Worm (Caenorhabditis elegans) whole organism, L1 larva: Measurements from ENCODE around the gene R02F11.2.

Source experiments
- F16B12.6 ChIP-seq: fragments of 150-350 bp; optimal IDR thresholded peaks from 2 replicates; lab custom pipeline; 2014; ENCODE audit warnings: missing biosample characterization, missing genetic modification characterization
- alr-1 ChIP-seq: fragments of 200-800 bp; sonication (Bioruptor generic); optimal IDR thresholded peaks from 2 replicates; lab custom pipeline; 2018; ENCODE audit warnings: borderline replicate concordance, mild to moderate bottlenecking, missing genetic modification characterization, missing compliant biosample characterization
- ceh-82 ChIP-seq, 3 experiments: fragments of 150-350 bp in 1 of 3; sonication (generic microtip) in 2 of 3; optimal IDR thresholded peaks; 2 replicates each; lab custom pipeline; 2014 to 2017; ENCODE audit warnings: missing biosample characterization in 3 of 3, missing genetic modification characterization in 3 of 3
- ceh-88 ChIP-seq: fragments of 200-800 bp; sonication (Bioruptor generic); IDR thresholded peaks from 2 replicates; pipeline ENCODE4 v1.3.6; 2022; ENCODE audit warnings: missing genetic modification characterization, missing compliant biosample characterization
- dpl-1 ChIP-seq, 3 experiments: fragments of 150-350 bp in 2 of 3; sonication (generic microtip) in 1 of 3; optimal IDR thresholded peaks; 2 replicates each; lab custom pipeline; 2014 to 2017; ENCODE audit warnings: missing biosample characterization in 3 of 3, missing genetic modification characterization in 3 of 3, missing genetic modification reagents in 3 of 3
- efl-1 ChIP-seq, 4 experiments: fragments of 150-350 bp; optimal IDR thresholded peaks in 3 of 4; peaks in 1 of 4; 1 replicate in 1 of 4; 2 replicates in 3 of 4; lab custom pipeline; 2014; ENCODE audit warnings: missing biosample characterization in 2 of 4, missing genetic modification characterization in 2 of 4, missing genetic modification reagents in 2 of 4
- elt-3 ChIP-seq, 6 experiments: fragments of 150-350 bp in 1 of 6; sonication (generic microtip); optimal IDR thresholded peaks; 2 replicates each; lab custom pipeline; 2017 to 2018; ENCODE audit warnings: missing biosample characterization in 6 of 6, missing genetic modification characterization in 6 of 6, inconsistent platforms in 1 of 6
- fkh-4 ChIP-seq: sonication (generic microtip); optimal IDR thresholded peaks from 2 replicates; lab custom pipeline; 2016; ENCODE audit warnings: missing compliant biosample characterization, missing genetic modification characterization, borderline replicate concordance
- grh-1 ChIP-seq: fragments of 200-800 bp; sonication (Bioruptor generic); IDR thresholded peaks from 2 replicates; pipeline ENCODE4 v1.3.6; 2022; ENCODE audit warnings: missing genetic modification reagents, missing genetic modification characterization, missing compliant biosample characterization
- hpl-2 ChIP-seq: fragments of 150-350 bp; optimal IDR thresholded peaks from 2 replicates; lab custom pipeline; 2014; ENCODE audit warnings: missing biosample characterization, missing genetic modification reagents, missing genetic modification characterization
- jun-1 ChIP-seq: fragments of 150-350 bp; optimal IDR thresholded peaks from 2 replicates; lab custom pipeline; 2014; ENCODE audit warnings: missing biosample characterization, missing genetic modification reagents, missing genetic modification characterization
- lsy-2 ChIP-seq, 2 experiments: fragments of 150-350 bp; optimal IDR thresholded peaks; 2 replicates each; lab custom pipeline; 2014; ENCODE audit warnings: missing biosample characterization in 2 of 2, missing genetic modification characterization in 2 of 2
- mdl-1 ChIP-seq, 2 experiments: fragments of 150-350 bp; optimal IDR thresholded peaks; 2 replicates each; lab custom pipeline; 2014 to 2017; ENCODE audit warnings: missing biosample characterization in 2 of 2, missing genetic modification characterization in 2 of 2, inconsistent platforms in 1 of 2
- nhr-237 ChIP-seq: fragments of 150-350 bp; optimal IDR thresholded peaks from 2 replicates; lab custom pipeline; 2014; ENCODE audit warnings: missing biosample characterization, missing genetic modification characterization
- nhr-28 ChIP-seq: fragments of 150-350 bp; optimal IDR thresholded peaks from 2 replicates; lab custom pipeline; 2014; ENCODE audit warnings: missing biosample characterization, missing genetic modification characterization
- nhr-71 ChIP-seq: sonication (generic microtip); optimal IDR thresholded peaks from 2 replicates; lab custom pipeline; 2016; ENCODE audit warnings: mild to moderate bottlenecking, missing genetic modification characterization, moderate library complexity, missing compliant biosample characterization
- nhr-84 ChIP-seq: sonication (generic microtip); optimal IDR thresholded peaks from 2 replicates; lab custom pipeline; 2017; ENCODE audit warnings: missing biosample characterization, missing genetic modification characterization
- nhr-85 ChIP-seq: sonication (generic microtip); peaks from one replicate; lab custom pipeline; 2016; ENCODE audit warnings: missing genetic modification characterization, inconsistent platforms, missing compliant biosample characterization
- pqm-1 ChIP-seq: sonication (generic microtip); optimal IDR thresholded peaks from 3 replicates; lab custom pipeline; 2017; ENCODE audit warnings: missing biosample characterization, missing genetic modification characterization
- rnt-1 ChIP-seq: sonication (generic microtip); optimal IDR thresholded peaks from 2 replicates; lab custom pipeline; 2016; ENCODE audit warnings: mild to moderate bottlenecking, missing genetic modification characterization, moderate library complexity, missing compliant biosample characterization
- snu-23 ChIP-seq: sonication (generic microtip); optimal IDR thresholded peaks from 2 replicates; lab custom pipeline; 2016; ENCODE audit warnings: missing genetic modification characterization, missing compliant biosample characterization
- swsn-7 ChIP-seq: sonication (generic microtip); optimal IDR thresholded peaks from 2 replicates; lab custom pipeline; 2016; ENCODE audit warnings: missing genetic modification characterization, missing compliant biosample characterization
- tbx-2 ChIP-seq: sonication (generic microtip); optimal IDR thresholded peaks from 2 replicates; lab custom pipeline; 2016; ENCODE audit warnings: missing genetic modification characterization, missing compliant biosample characterization
- unc-130 ChIP-seq: fragments of 150-350 bp; optimal IDR thresholded peaks from 2 replicates; lab custom pipeline; 2017; ENCODE audit warnings: missing biosample characterization, missing genetic modification characterization, inconsistent platforms
- unc-30 ChIP-seq: sonication (generic microtip); optimal IDR thresholded peaks from 2 replicates; lab custom pipeline; 2017; ENCODE audit warnings: missing biosample characterization, missing genetic modification characterization
- unc-62 ChIP-seq: fragments of 150-350 bp; optimal IDR thresholded peaks from 2 replicates; lab custom pipeline; 2014; ENCODE audit warnings: missing biosample characterization, missing genetic modification reagents, missing genetic modification characterization
- unc-86 ChIP-seq: sonication (generic microtip); optimal IDR thresholded peaks from 2 replicates; lab custom pipeline; 2016; ENCODE audit warnings: missing genetic modification characterization, missing compliant biosample characterization
- zag-1 ChIP-seq: fragments of 150-350 bp; optimal IDR thresholded peaks from 2 replicates; lab custom pipeline; 2014; ENCODE audit warnings: missing biosample characterization, missing genetic modification characterization
- zip-4 ChIP-seq: fragments of 200-800 bp; sonication (Bioruptor generic); optimal IDR thresholded peaks from 2 replicates; lab custom pipeline; 2018; ENCODE audit warnings: mild to moderate bottlenecking, missing genetic modification characterization, moderate library complexity, missing compliant biosample characterization
- ztf-11 ChIP-seq, 2 experiments: sonication (generic microtip); optimal IDR thresholded peaks; 2 replicates each; lab custom pipeline; 2016 to 2017; ENCODE audit warnings: missing genetic modification characterization in 2 of 2, missing biosample characterization in 1 of 2, missing compliant biosample characterization in 1 of 2
- ztf-4 ChIP-seq: fragments of 150-350 bp; optimal IDR thresholded peaks from 2 replicates; lab custom pipeline; 2014; ENCODE audit warnings: missing biosample characterization, missing genetic modification characterization

R02F11.2 gene

DNA sequence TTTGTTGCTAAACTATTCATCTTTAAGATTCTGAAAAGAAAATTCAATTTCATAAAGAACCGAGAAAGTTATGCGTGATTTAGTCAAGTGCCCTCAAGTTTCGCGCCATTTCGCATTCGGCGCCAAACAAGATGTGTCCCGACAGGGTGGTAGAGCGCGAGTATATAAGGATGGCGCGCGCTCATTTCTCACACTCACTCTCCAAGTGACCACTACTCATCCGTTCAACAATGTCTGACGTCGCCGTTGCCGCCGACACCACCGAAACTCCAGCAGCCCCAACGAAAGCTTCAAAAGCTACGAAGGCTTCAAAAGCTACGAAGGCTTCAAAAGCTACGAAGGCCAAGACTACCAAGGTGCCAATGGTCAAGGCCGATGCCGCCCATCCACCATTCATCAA is 40.3 kb upstream of the R02F11.2 start, which contains the start of gene hil-4:
Gene hil-4 (plus strand): TSS at position 191 of the 400 bp plus-strand sequence.
- TF ChIP-seq F16B12.6 (tag; lab: Kevin White, UChicago) (no peak), hpl-2 (GFP tag; lab: Kevin White, UChicago) (no peak), lsy-2 (tag; optimal IDR thresholded peaks at IDR 0.05; lab: Kevin White, UChicago) (no peak), ceh-88 (no peak), zag-1 (tag; lab: Kevin White, UChicago) (no peak), dpl-1 (GFP tag; optimal IDR thresholded peaks at IDR 0.05; lab: Kevin White, UChicago) (peak in 1 of 3 experiments; percentile 18), elt-3 (tag; optimal IDR thresholded peaks at IDR 0.05; lab: Kevin White, UChicago) (no peak), unc-130 (no peak), ztf-11 (tag; optimal IDR thresholded peaks at IDR 0.05; lab: Kevin White, UChicago) (no peak), efl-1 (optimal IDR thresholded peaks at IDR 0.05; lab: Kevin White, UChicago) (peak in 1 of 2 experiments; percentile 21), efl-1 (GFP tag; optimal IDR thresholded peaks at IDR 0.05 in 1 of 2; lab: Kevin White, UChicago) (no peak)

DNA sequence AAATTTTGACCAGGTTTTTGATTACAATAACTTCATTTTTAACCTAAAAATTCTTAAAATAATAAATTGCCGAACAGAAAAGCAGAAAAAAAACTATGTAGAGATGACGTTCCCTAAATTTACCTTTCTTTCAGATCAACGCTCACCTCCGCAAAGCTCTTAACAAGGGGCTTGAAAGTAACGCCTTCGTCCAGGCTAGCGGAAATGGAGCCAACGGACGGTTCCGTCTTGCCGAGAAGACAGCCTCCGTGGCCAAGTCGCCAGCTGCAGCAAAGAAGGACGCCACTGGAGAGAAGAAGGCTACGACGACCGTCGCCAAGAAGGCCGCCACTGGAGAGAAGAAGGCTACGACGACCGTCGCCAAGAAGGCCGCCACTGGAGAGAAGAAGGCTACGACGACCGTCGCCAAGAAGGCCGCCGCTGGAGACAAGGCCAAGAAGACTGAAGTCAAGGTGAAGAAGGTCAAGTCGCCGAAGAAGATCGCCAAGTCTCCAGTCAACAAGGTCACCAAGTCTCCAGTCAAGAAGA is 39.7 kb upstream of the R02F11.2 start:
- no peak for TF ChIP-seq fkh-4
- no peak for TF ChIP-seq grh-1 (GFP tag; lab: Robert Waterston, UW)
- no peak for TF ChIP-seq ceh-88
- TF ChIP-seq snu-23 (GFP tag; lab: Kevin White, UChicago), result no peak
- no peak for TF ChIP-seq zip-4 (GFP tag; lab: Kevin White, UChicago)
- no peak for TF ChIP-seq alr-1 (tag; lab: Kevin White, UChicago)
- TF ChIP-seq unc-30 (tag; lab: Kevin White, UChicago), result no peak
- TF ChIP-seq, all 84 proteins: peak for 0

DNA sequence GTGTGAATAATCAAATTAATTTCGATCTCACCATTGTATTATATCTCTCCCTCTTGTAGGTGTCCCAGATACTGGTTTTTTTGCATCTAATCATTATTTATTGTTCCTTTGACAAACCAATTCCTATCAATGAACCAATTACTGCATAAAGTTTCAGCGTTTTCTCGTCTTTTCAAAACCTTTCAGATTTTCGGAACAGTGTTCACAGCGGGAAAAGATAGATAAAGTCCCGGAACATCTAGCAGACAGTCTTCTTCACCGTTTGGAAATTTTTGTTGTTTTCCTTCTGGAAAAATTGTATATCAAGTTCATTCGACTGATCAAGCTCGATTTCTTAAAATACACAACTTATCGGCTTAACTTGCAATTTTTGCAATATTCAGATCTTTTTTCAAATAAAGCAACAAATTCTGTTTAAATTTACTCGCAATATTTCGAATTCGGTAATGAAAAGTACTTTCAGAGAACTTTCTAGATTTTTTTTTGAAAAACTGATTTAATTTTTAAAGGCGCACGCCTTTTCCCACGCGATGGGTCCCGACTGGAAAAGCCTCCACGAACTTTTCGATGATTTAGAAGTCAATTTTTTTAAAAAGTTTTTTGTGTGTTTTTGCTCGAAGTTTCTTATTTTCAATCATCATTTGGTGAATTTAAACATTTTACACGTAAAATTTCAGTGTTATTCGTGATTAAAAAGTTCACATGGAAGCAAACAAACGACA is 38.9 kb upstream of the R02F11.2 start, which contains the start of gene pgl-3:
Gene pgl-3 (plus strand): TSS at position 672 of the 722 bp plus-strand sequence.
- TF ChIP-seq snu-23 (GFP tag; lab: Kevin White, UChicago) (no peak), grh-1 (GFP tag; lab: Robert Waterston, UW) (no peak), efl-1 (optimal IDR thresholded peaks at IDR 0.05; lab: Kevin White, UChicago) (peak in 1 of 2 experiments; percentile 14), efl-1 (GFP tag; optimal IDR thresholded peaks at IDR 0.05 in 1 of 2; lab: Kevin White, UChicago) (no peak), nhr-84 (no peak), ztf-11 (tag; optimal IDR thresholded peaks at IDR 0.05; lab: Kevin White, UChicago) (no peak), unc-62 (GFP tag; lab: Kevin White, UChicago) (no peak), tbx-2 (no peak), nhr-85 (tag; lab: Kevin White, UChicago) (no peak), fkh-4 (no peak)

DNA sequence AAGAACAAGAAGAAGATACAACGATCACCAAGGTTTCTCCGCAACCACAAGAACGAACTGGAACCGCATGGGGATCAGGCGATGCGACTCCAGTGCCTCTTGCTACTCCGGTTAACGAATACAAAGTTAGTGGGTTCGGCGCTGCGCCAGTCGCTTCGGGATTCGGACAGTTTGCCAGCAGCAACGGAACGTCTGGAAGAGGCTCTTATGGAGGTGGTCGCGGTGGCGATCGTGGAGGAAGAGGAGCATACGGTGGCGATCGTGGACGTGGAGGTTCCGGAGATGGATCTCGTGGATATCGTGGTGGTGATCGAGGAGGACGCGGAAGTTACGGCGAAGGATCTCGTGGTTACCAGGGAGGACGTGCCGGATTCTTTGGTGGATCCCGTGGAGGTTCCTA is 36.4 kb upstream of the R02F11.2 start:
- no peak for TF ChIP-seq nhr-237 (tag; lab: Kevin White, UChicago)

DNA sequence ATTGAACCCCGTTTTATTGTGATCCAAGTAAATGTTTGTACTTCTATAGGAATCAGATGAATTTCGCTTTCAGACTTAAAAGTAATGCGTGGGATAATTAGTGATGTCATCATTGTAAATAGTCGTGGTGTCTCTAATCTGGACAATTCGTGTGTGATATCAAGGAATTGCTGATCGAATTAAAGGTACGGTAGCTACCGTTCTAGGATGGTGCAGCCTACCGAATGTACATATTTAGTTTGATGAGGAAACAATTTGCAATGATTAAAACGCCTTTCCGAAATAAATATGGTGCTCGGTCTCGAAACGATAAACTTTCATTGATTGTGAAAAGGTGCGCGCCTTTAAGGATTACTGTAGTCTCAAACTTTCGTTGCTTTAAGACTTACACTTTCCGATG is 35.9 kb upstream of the R02F11.2 start:
- TF ChIP-seq jun-1 (tag; lab: Kevin White, UChicago), result no peak
- TF ChIP-seq nhr-28 (tag; lab: Kevin White, UChicago), result no peak
- TF ChIP-seq ceh-82 (tag; optimal IDR thresholded peaks at IDR 0.05; lab: Kevin White, UChicago), result no peak
- no peak for TF ChIP-seq zag-1 (tag; lab: Kevin White, UChicago)
- no peak for TF ChIP-seq mdl-1 (tag; optimal IDR thresholded peaks at IDR 0.05; lab: Kevin White, UChicago)
- TF ChIP-seq ztf-4 (tag; lab: Kevin White, UChicago), result no peak
- TF ChIP-seq fkh-4, result no peak
- no peak for TF ChIP-seq pqm-1 (tag; lab: Kevin White, UChicago)
- TF ChIP-seq snu-23 (GFP tag; lab: Kevin White, UChicago), result no peak
- TF ChIP-seq rnt-1 (tag; lab: Kevin White, UChicago), result no peak
- TF ChIP-seq swsn-7, result no peak
- TF ChIP-seq lsy-2 (tag; optimal IDR thresholded peaks at IDR 0.05; lab: Kevin White, UChicago), result no peak
- TF ChIP-seq unc-130, result no peak
- no peak for TF ChIP-seq unc-86 (tag; lab: Kevin White, UChicago)
- TF ChIP-seq nhr-71 (tag; lab: Kevin White, UChicago), result no peak
